Worm (Caenorhabditis elegans) whole organism, L2 larva: ENCODE data around the gene rpia-1.

Experiments
- C34F6.9 ChIP-seq: fragments of 150-350 bp; optimal IDR thresholded peaks from 2 replicates; lab custom pipeline; 2014; ENCODE audit warnings: missing biosample characterization, missing genetic modification characterization
- F13H6.1 ChIP-seq: sonication (generic microtip); optimal IDR thresholded peaks from 2 replicates; lab custom pipeline; 2016; ENCODE audit warnings: missing genetic modification characterization, missing compliant biosample characterization
- R02D3.7 ChIP-seq: fragments of 150-350 bp; optimal IDR thresholded peaks from 2 replicates; lab custom pipeline; 2014; ENCODE audit warnings: missing biosample characterization, missing genetic modification characterization
- Y55F3AM.14 ChIP-seq: fragments of 200-800 bp; sonication (Bioruptor generic); optimal IDR thresholded peaks from 2 replicates; lab custom pipeline; 2018; ENCODE audit warnings: mild to moderate bottlenecking, missing genetic modification characterization, missing compliant biosample characterization
- ZK546.5 ChIP-seq: sonication (generic microtip); optimal IDR thresholded peaks from 2 replicates; lab custom pipeline; 2017; ENCODE audit warnings: missing biosample characterization, missing genetic modification characterization
- alr-1 ChIP-seq: fragments of 150-350 bp; optimal IDR thresholded peaks from 2 replicates; lab custom pipeline; 2014; ENCODE audit warnings: missing biosample characterization, missing genetic modification characterization
- aly-2 ChIP-seq: fragments of 150-350 bp; optimal IDR thresholded peaks from 2 replicates; lab custom pipeline; 2014; ENCODE audit warnings: missing biosample characterization, missing genetic modification characterization
- ama-1 ChIP-seq: fragments of 150-350 bp; optimal IDR thresholded peaks from 2 replicates; lab custom pipeline; 2018; ENCODE audit warnings: inconsistent platforms
- blmp-1 ChIP-seq: sonication (generic microtip); optimal IDR thresholded peaks from 2 replicates; lab custom pipeline; 2017; ENCODE audit warnings: missing genetic modification characterization, mild to moderate bottlenecking, missing compliant biosample characterization, antibody characterized with exemption, moderate library complexity; ENCODE audit not compliant: insufficient read depth
- ceh-16 ChIP-seq: fragments of 150-350 bp; optimal IDR thresholded peaks from 2 replicates; lab custom pipeline; 2014; ENCODE audit warnings: missing biosample characterization, missing genetic modification characterization
- ceh-82 ChIP-seq: fragments of 150-350 bp; optimal IDR thresholded peaks from 2 replicates; lab custom pipeline; 2014; ENCODE audit warnings: missing biosample characterization, missing genetic modification characterization
- crh-2 ChIP-seq: sonication (generic microtip); optimal IDR thresholded peaks from 2 replicates; lab custom pipeline; 2017; ENCODE audit warnings: missing biosample characterization, missing genetic modification characterization
- dmd-4 ChIP-seq: sonication (generic microtip); optimal IDR thresholded peaks from 2 replicates; lab custom pipeline; 2017; ENCODE audit warnings: missing biosample characterization, missing genetic modification characterization
- egl-27 ChIP-seq: sonication (generic microtip); optimal IDR thresholded peaks from 3 replicates; lab custom pipeline; 2017; ENCODE audit warnings: missing biosample characterization, missing genetic modification reagents, missing genetic modification characterization
- elt-1 ChIP-seq: fragments of 150-350 bp; optimal IDR thresholded peaks from 2 replicates; lab custom pipeline; 2014; ENCODE audit warnings: missing biosample characterization, missing genetic modification characterization
- elt-3 ChIP-seq: sonication (generic microtip); optimal IDR thresholded peaks from 2 replicates; lab custom pipeline; 2017; ENCODE audit warnings: missing biosample characterization, missing genetic modification characterization
- fos-1 ChIP-seq: fragments of 150-350 bp; optimal IDR thresholded peaks from 2 replicates; lab custom pipeline; 2014; ENCODE audit warnings: missing biosample characterization, missing genetic modification characterization
- gmeb-1 ChIP-seq: fragments of 150-350 bp; optimal IDR thresholded peaks from 2 replicates; lab custom pipeline; 2014; ENCODE audit warnings: missing biosample characterization, missing genetic modification characterization
- lin-11 ChIP-seq: fragments of 150-350 bp; sonication (generic microtip); optimal IDR thresholded peaks from 2 replicates; lab custom pipeline; 2014; ENCODE audit warnings: missing biosample characterization, missing genetic modification characterization, inconsistent platforms, mixed read lengths
- lin-13 ChIP-seq: fragments of 150-350 bp; optimal IDR thresholded peaks from 2 replicates; lab custom pipeline; 2014; ENCODE audit warnings: missing biosample characterization, missing genetic modification reagents, missing genetic modification characterization
- lin-39 ChIP-seq: fragments of 150-350 bp; optimal IDR thresholded peaks from 2 replicates; lab custom pipeline; 2014; ENCODE audit warnings: missing biosample characterization, missing genetic modification reagents, missing genetic modification characterization
- lsy-2 ChIP-seq, 2 experiments: fragments of 150-350 bp in 1 of 2; sonication (generic microtip) in 1 of 2; optimal IDR thresholded peaks; 2 replicates each; lab custom pipeline; 2014 to 2017; ENCODE audit warnings: missing biosample characterization in 2 of 2, missing genetic modification characterization in 2 of 2
- mab-5 ChIP-seq: fragments of 150-350 bp; optimal IDR thresholded peaks from 2 replicates; lab custom pipeline; 2014; ENCODE audit warnings: missing biosample characterization, missing genetic modification characterization
- mbf-1 ChIP-seq: sonication (generic microtip); optimal IDR thresholded peaks from 2 replicates; lab custom pipeline; 2017; ENCODE audit warnings: missing biosample characterization, missing genetic modification characterization
- mdl-1 ChIP-seq, 2 experiments: fragments of 150-350 bp in 1 of 2; sonication (generic microtip) in 1 of 2; optimal IDR thresholded peaks; 2 replicates each; lab custom pipeline; 2017; ENCODE audit warnings: missing biosample characterization in 2 of 2, missing genetic modification characterization in 2 of 2
- nhr-10 ChIP-seq: sonication (generic microtip); optimal IDR thresholded peaks from 2 replicates; lab custom pipeline; 2017; ENCODE audit warnings: missing biosample characterization, missing genetic modification characterization
- nhr-11 ChIP-seq: fragments of 150-350 bp; optimal IDR thresholded peaks from 2 replicates; lab custom pipeline; 2014; ENCODE audit warnings: missing biosample characterization, missing genetic modification characterization
- nhr-12 ChIP-seq: fragments of 150-350 bp; optimal IDR thresholded peaks from 2 replicates; lab custom pipeline; 2014; ENCODE audit warnings: missing biosample characterization, missing genetic modification characterization
- nhr-129 ChIP-seq: fragments of 150-350 bp; optimal IDR thresholded peaks from 2 replicates; lab custom pipeline; 2014; ENCODE audit warnings: missing biosample characterization, missing genetic modification characterization
- nhr-21 ChIP-seq: fragments of 150-350 bp; optimal IDR thresholded peaks from 2 replicates; lab custom pipeline; 2014; ENCODE audit warnings: missing biosample characterization, missing genetic modification characterization
- nhr-23 ChIP-seq: fragments of 150-350 bp; optimal IDR thresholded peaks from 2 replicates; lab custom pipeline; 2014; ENCODE audit warnings: missing biosample characterization, missing genetic modification reagents, missing genetic modification characterization
- nhr-237 ChIP-seq: fragments of 150-350 bp; optimal IDR thresholded peaks from 2 replicates; lab custom pipeline; 2014; ENCODE audit warnings: missing biosample characterization, missing genetic modification characterization
- nhr-25 ChIP-seq: fragments of 150-350 bp; sonication (generic microtip); optimal IDR thresholded peaks from 3 replicates; lab custom pipeline; 2014; ENCODE audit warnings: missing biosample characterization, missing genetic modification characterization
- nhr-6 ChIP-seq: fragments of 150-350 bp; optimal IDR thresholded peaks from 2 replicates; lab custom pipeline; 2014; ENCODE audit warnings: missing biosample characterization, missing genetic modification characterization
- nhr-77 ChIP-seq: fragments of 150-350 bp; optimal IDR thresholded peaks from 2 replicates; lab custom pipeline; 2014; ENCODE audit warnings: missing biosample characterization, missing genetic modification characterization
- peb-1 ChIP-seq: fragments of 150-350 bp; optimal IDR thresholded peaks from 2 replicates; lab custom pipeline; 2014; ENCODE audit warnings: missing biosample characterization, missing genetic modification characterization
- sem-4 ChIP-seq: fragments of 150-350 bp; optimal IDR thresholded peaks from 2 replicates; lab custom pipeline; 2014; ENCODE audit warnings: missing biosample characterization, missing genetic modification reagents, missing genetic modification characterization
- skn-1 ChIP-seq: sonication (generic microtip); optimal IDR thresholded peaks from 2 replicates; lab custom pipeline; 2017; ENCODE audit warnings: missing biosample characterization, missing genetic modification characterization
- sma-3 ChIP-seq: sonication (generic microtip); optimal IDR thresholded peaks from 2 replicates; lab custom pipeline; 2016; ENCODE audit warnings: missing genetic modification reagents, missing genetic modification characterization, missing compliant biosample characterization
- sma-9 ChIP-seq, 2 experiments: fragments of 150-350 bp in 1 of 2; sonication (generic microtip) in 1 of 2; optimal IDR thresholded peaks; 2 replicates each; lab custom pipeline; 2014 to 2016; ENCODE audit warnings: missing genetic modification characterization in 2 of 2, mild to moderate bottlenecking in 1 of 2, missing biosample characterization in 1 of 2, missing compliant biosample characterization in 1 of 2, missing genetic modification reagents in 1 of 2, moderate library complexity in 1 of 2
- snpc-4 ChIP-seq: fragments of 150-350 bp; optimal IDR thresholded peaks from 2 replicates; lab custom pipeline; 2014; ENCODE audit warnings: missing biosample characterization, missing genetic modification characterization
- unc-39 ChIP-seq: fragments of 150-350 bp; optimal IDR thresholded peaks from 2 replicates; lab custom pipeline; 2014; ENCODE audit warnings: missing biosample characterization, missing genetic modification characterization
- unc-55 ChIP-seq: fragments of 150-350 bp; sonication (generic microtip); optimal IDR thresholded peaks from 3 replicates; lab custom pipeline; 2014; ENCODE audit warnings: missing biosample characterization, missing genetic modification reagents, missing genetic modification characterization
- unc-62 ChIP-seq: fragments of 150-350 bp; optimal IDR thresholded peaks from 2 replicates; lab custom pipeline; 2014; ENCODE audit warnings: missing biosample characterization, missing genetic modification reagents, missing genetic modification characterization
- zag-1 ChIP-seq: fragments of 150-350 bp; optimal IDR thresholded peaks from 2 replicates; lab custom pipeline; 2014; ENCODE audit warnings: missing biosample characterization, missing genetic modification characterization
- ztf-1 ChIP-seq: fragments of 200-800 bp; sonication (Bioruptor generic); conservative IDR thresholded peaks from 2 replicates; pipeline ENCODE4 v1.3.6; 2022; ENCODE audit warnings: missing genetic modification characterization, missing compliant biosample characterization
- ztf-11 ChIP-seq: sonication (generic microtip); optimal IDR thresholded peaks from 2 replicates; lab custom pipeline; 2017; ENCODE audit warnings: missing biosample characterization, missing genetic modification characterization
- ztf-4 ChIP-seq: fragments of 150-350 bp; optimal IDR thresholded peaks from 2 replicates; lab custom pipeline; 2014; ENCODE audit warnings: missing biosample characterization, missing genetic modification characterization

rpia-1 gene

ce11 chrIII:7141285-7141715, 18.4 kb downstream of the rpia-1 start:
- TF ChIP-seq skn-1 (tag; lab: Kevin White, UChicago), result no peak
- TF ChIP-seq alr-1 (tag; lab: Kevin White, UChicago), result no peak
- TF ChIP-seq ama-1, result peak; percentile 91
- peak; percentile 70 for TF ChIP-seq egl-27
- no peak for TF ChIP-seq nhr-6 (tag; lab: Kevin White, UChicago)
- TF ChIP-seq elt-1 (tag; lab: Kevin White, UChicago), result no peak
- no peak for TF ChIP-seq ztf-4
- peak; percentile 26 for TF ChIP-seq nhr-129 (tag; lab: Kevin White, UChicago)
- no peak for TF ChIP-seq mab-5
- no peak for TF ChIP-seq ceh-82 (tag; lab: Kevin White, UChicago)
- no peak for TF ChIP-seq zag-1
- peak; percentile 12 to 58 for TF ChIP-seq lsy-2 (tag; optimal IDR thresholded peaks at IDR 0.05; lab: Kevin White, UChicago)
- no peak for TF ChIP-seq nhr-25 (tag; lab: Kevin White, UChicago)
- TF ChIP-seq nhr-10 (tag; lab: Kevin White, UChicago), result peak; percentile 38
- no peak for TF ChIP-seq aly-2
- TF ChIP-seq sma-3, result peak; percentile 31
- peak; percentile 25 for TF ChIP-seq nhr-21
- peak; percentile 39 for TF ChIP-seq F13H6.1 (tag; lab: Kevin White, UChicago)
- no peak for TF ChIP-seq ztf-1
- no peak for TF ChIP-seq lin-39 (tag; lab: Kevin White, UChicago)
- no peak for TF ChIP-seq ceh-16
- TF ChIP-seq nhr-237 (tag; lab: Kevin White, UChicago), result no peak
- no peak for TF ChIP-seq ztf-11 (tag; lab: Kevin White, UChicago)
- TF ChIP-seq peb-1 (tag; lab: Kevin White, UChicago), result no peak
- TF ChIP-seq C34F6.9, result no peak
- TF ChIP-seq lin-11 (tag; lab: Kevin White, UChicago), result no peak
- no peak for TF ChIP-seq blmp-1 (tag; lab: Kevin White, UChicago)
- peak; percentile 56 for TF ChIP-seq crh-2
- TF ChIP-seq unc-62 (GFP tag; lab: Kevin White, UChicago), result no peak
- TF ChIP-seq Y55F3AM.14 (GFP tag; lab: Kevin White, UChicago), result no peak
- TF ChIP-seq nhr-12, result no peak
- TF ChIP-seq nhr-77 (tag; lab: Kevin White, UChicago), result no peak
- TF ChIP-seq nhr-23 (tag; lab: Kevin White, UChicago), result no peak
- TF ChIP-seq mbf-1 (tag; lab: Kevin White, UChicago), result no peak
- TF ChIP-seq gmeb-1 (tag; lab: Kevin White, UChicago), result peak; percentile 72
- TF ChIP-seq sma-9 (GFP tag; optimal IDR thresholded peaks at IDR 0.05; lab: Kevin White, UChicago), result peak; percentile 77
- TF ChIP-seq sma-9 (tag; optimal IDR thresholded peaks at IDR 0.05; lab: Kevin White, UChicago), result no peak
- no peak for TF ChIP-seq ZK546.5 (tag; lab: Kevin White, UChicago)
- no peak for TF ChIP-seq sem-4 (tag; lab: Kevin White, UChicago)
- TF ChIP-seq R02D3.7 (tag; lab: Kevin White, UChicago), result no peak
- TF ChIP-seq mdl-1 (tag; optimal IDR thresholded peaks at IDR 0.05; lab: Kevin White, UChicago), result peak in 1 of 2 experiments; percentile 47
- no peak for TF ChIP-seq unc-55
- TF ChIP-seq elt-3 (tag; lab: Kevin White, UChicago), result no peak
- TF ChIP-seq nhr-11 (tag; lab: Kevin White, UChicago), result no peak
- TF ChIP-seq lin-13 (GFP tag; lab: Kevin White, UChicago), result no peak
- TF ChIP-seq dmd-4, result no peak
- TF ChIP-seq unc-39 (tag; lab: Kevin White, UChicago), result no peak
- peak; percentile 25 for TF ChIP-seq fos-1 (tag; lab: Kevin White, UChicago)
- peak; percentile 97 for TF ChIP-seq snpc-4 (tag; lab: Kevin White, UChicago)
